Fruit fly (Drosophila melanogaster) whole organism, wandering third instar larva: ENCODE data around the gene sgl.

Source experiments
- CG9705 ChIP-seq: fragments of 200-800 bp; sonication (Bioruptor generic); optimal IDR thresholded peaks from 2 replicates; lab custom pipeline; 2018; ENCODE audit warnings: missing biosample characterization, mild to moderate bottlenecking, missing genetic modification characterization
- HLH106 ChIP-seq: fragments of 200-800 bp; optimal IDR thresholded peaks from 3 replicates; lab custom pipeline; 2019; ENCODE audit warnings: missing biosample characterization, mild to moderate bottlenecking, missing genetic modification characterization, moderate library complexity
- psq ChIP-seq: fragments of 200-800 bp; sonication (Bioruptor generic); optimal IDR thresholded peaks from 3 replicates; lab custom pipeline; 2017; ENCODE audit warnings: missing biosample characterization, mild to moderate bottlenecking, missing genetic modification characterization, moderate library complexity
- sv ChIP-seq: fragments of 200-800 bp; sonication (Bioruptor generic); optimal IDR thresholded peaks from 3 replicates; lab custom pipeline; 2016; ENCODE audit warnings: missing biosample characterization, missing genetic modification characterization
- tai ChIP-seq: sonication (Bioruptor generic); optimal IDR thresholded peaks from 2 replicates; lab custom pipeline; 2016; ENCODE audit warnings: missing biosample characterization, missing genetic modification characterization

DNA sequence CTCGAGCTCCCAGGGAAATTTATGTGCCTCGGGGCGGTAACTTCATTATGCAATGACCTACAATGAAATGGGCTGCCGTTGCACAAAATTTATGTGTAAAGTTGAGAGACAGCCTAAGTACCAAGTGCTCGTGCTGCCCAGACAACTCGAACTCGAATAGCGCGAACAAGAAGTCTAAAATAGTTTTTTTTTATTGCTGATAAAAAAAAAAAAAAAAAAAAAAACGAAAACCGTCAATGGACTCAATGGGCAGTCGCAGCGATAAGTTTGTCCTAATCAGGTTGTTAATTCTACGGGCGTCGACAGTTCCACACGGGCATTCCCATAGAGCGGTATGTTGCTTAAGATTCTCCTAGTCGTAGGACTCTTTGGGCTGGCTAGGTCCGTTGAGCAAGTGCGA is 31.9 kb downstream of the sgl start, which contains the start of gene CG14820:
- no peak for TF ChIP-seq CG9705
- no peak for TF ChIP-seq HLH106
- no peak for TF ChIP-seq sv (GFP tag; lab: Kevin White, UChicago)
- TF ChIP-seq tai (GFP tag; lab: Kevin White, UChicago): no peak
- no peak for TF ChIP-seq psq (GFP tag; lab: Kevin White, UChicago)
